Fruit fly (Drosophila melanogaster): ENCODE results near the gene Snmp1.
A peak's percentile ranks its signal among the peaks of the same experiment; 100 is the strongest.

The Snmp1 gene

DNA sequence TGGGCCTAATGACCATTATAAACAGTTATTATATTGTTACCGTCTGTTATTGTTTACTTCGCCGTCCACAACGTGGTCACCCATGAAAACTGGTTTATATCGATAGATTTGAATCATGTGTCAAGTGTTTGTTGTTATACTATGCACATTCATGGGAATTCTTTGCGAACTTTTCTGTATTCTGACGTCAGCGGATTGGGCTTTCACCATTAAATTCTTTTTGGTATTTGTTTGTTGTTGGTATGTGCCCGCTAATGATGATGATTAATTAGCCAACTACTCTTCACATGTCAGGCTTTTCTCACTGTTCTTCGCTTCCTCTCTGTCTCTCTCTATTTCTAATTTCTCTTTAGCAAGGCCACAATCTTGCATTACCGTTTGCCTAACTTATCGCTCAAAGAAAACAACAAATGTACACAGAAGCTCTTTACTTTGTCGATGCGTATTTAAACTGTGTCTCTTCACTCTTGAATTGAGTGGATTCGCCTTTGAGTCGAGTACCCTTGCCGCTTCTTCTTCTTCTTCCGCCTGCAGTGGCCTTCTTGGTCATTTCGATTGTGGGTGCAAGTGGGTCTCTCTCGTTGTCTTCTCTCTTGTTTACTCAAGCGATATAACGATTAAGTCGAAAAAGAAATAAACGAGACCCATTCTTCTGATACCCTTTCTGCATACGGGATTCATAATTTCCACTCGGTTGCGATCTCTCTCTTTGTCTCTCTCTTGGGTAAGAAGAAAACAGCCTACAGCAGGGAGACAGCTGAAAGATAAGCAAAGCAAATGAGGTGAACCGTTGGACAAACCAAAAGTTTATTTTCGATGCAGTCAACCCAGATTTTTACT lies 35.9 kb upstream of the Snmp1 start (continued):
- TF ChIP-seq ranshi (GFP tag; IDR thresholded peaks at IDR 0.05) (peak; percentile 38; the same call in 1 of the 2 replicates), inv (GFP tag; IDR thresholded peaks at IDR 0.05; ENCODE audit: partially characterized antibody) (no peak), Sox100B (GFP tag; optimal IDR thresholded peaks at IDR 0.05) (peak; percentile 32), eyg (GFP tag; optimal IDR thresholded peaks at IDR 0.05) (no peak), CG12744 (GFP tag; optimal IDR thresholded peaks at IDR 0.05) (no peak), ems (GFP tag; optimal IDR thresholded peaks at IDR 0.05) (no peak), CG4282 (GFP tag; optimal IDR thresholded peaks at IDR 0.05) (no peak), ap (GFP tag; IDR thresholded peaks at IDR 0.05) (no peak), sug (tag; optimal IDR thresholded peaks at IDR 0.05) (no peak), TFAM (GFP tag; optimal IDR thresholded peaks at IDR 0.05) (no peak), lola (GFP tag; optimal IDR thresholded peaks at IDR 0.05) (no peak), HLH3B (GFP tag; IDR thresholded peaks at IDR 0.05) (no peak; the same call in 1 of the 2 replicates), BEAF-32 (GFP tag; optimal IDR thresholded peaks at IDR 0.05) (no peak), CG18619 (GFP tag; optimal IDR thresholded peaks at IDR 0.05) (no peak), danr (GFP tag; IDR thresholded peaks at IDR 0.05) (peak; percentile 10; the same call in 1 of the 2 replicates), Nf-YB (GFP tag; optimal IDR thresholded peaks at IDR 0.05) (peak; percentile 27), PHDP (tag; optimal IDR thresholded peaks at IDR 0.05) (peak; percentile 45), nom (GFP tag; optimal IDR thresholded peaks at IDR 0.05) (peak; percentile 54), sens (GFP tag) (no peak), h (optimal IDR thresholded peaks at IDR 0.05) (no peak), GATAe (GFP tag; conservative IDR thresholded peaks at IDR 0.05) (no peak), pnt (GFP tag; optimal IDR thresholded peaks at IDR 0.05) (no peak), CG34224 (GFP tag; IDR thresholded peaks at IDR 0.05; ENCODE audit: partially characterized antibody) (no peak), zf30C (GFP tag; optimal IDR thresholded peaks at IDR 0.05) (no peak), CG9876 (GFP tag; optimal IDR thresholded peaks at IDR 0.05) (no peak), Stat92E (GFP tag; optimal IDR thresholded peaks at IDR 0.05) (no peak), Aef1 (GFP tag; IDR thresholded peaks at IDR 0.05) (no peak), CG8924 (tag; optimal IDR thresholded peaks at IDR 0.05) (no peak), CG4360 (GFP tag; IDR thresholded peaks at IDR 0.05) (peak; percentile 64; the same call in 1 of the 2 replicates), CG14441 (GFP tag; IDR thresholded peaks at IDR 0.05) (no peak), CG4617 (GFP tag; optimal IDR thresholded peaks at IDR 0.05; ENCODE audit: borderline replicate concordance) (no peak), grn (GFP tag; optimal IDR thresholded peaks at IDR 0.05) (peak; percentile 25), gt (GFP tag; IDR thresholded peaks at IDR 0.05) (no peak), chinmo (GFP tag; IDR thresholded peaks at IDR 0.05; ENCODE audit: partially characterized antibody) (peak; percentile 98), CG32767 (GFP tag; IDR thresholded peaks at IDR 0.05) (no peak), Ravus (GFP tag; IDR thresholded peaks at IDR 0.05) (no peak), sqz (GFP tag; optimal IDR thresholded peaks at IDR 0.05) (peak; percentile 90), Awh (GFP tag; IDR thresholded peaks at IDR 0.05) (peak; percentile 91), zfh1 (GFP tag; IDR thresholded peaks at IDR 0.05) (0 out of 3 replicates have a peak, but pooled peaks have one; percentile 13), gem (tag; optimal IDR thresholded peaks at IDR 0.05) (no peak), CG2889 (GFP tag; IDR thresholded peaks at IDR 0.05) (no peak), zfh2 (GFP tag; optimal IDR thresholded peaks at IDR 0.05) (no peak), CG12659 (GFP tag; optimal IDR thresholded peaks at IDR 0.05) (no peak), CG15479 (GFP tag; optimal IDR thresholded peaks at IDR 0.05) (peak; percentile 2), CG13296 (GFP tag; optimal IDR thresholded peaks at IDR 0.05) (peak; percentile 61), ase (GFP tag; IDR thresholded peaks at IDR 0.05) (no peak), lab (GFP tag; optimal IDR thresholded peaks at IDR 0.05) (peak; percentile 33), Doc2 (GFP tag; IDR thresholded peaks at IDR 0.05) (no peak), stc (GFP tag; IDR thresholded peaks at IDR 0.05) (peak; percentile 50; the same call in 1 of the 2 replicates)
